Worm (Caenorhabditis elegans): ENCODE measurements around the gene C55C3.3.

C55C3.3 gene

DNA sequence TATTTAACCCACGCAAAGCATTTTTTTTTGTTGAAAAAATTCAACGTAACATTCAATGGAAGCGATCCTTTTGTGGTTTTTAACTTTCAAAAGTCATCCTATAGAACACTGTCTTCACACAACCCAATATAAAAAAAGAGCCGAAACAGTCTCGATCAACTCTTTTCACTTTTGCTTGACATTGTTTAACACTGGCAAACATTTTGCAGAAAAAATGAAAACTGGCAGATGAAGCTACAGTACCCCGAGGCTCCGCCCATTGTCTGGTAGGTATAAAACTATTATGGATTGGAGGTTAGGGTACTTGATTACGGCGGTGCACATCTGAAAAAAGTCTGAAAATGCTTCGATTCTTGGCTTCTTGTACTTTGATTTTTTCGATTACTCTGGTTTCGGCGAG lies 49.6 kb downstream of the C55C3.3 start, which contains the start of gene cpg-18:
Gene cpg-18 (plus strand): TSS at position 301 of the 400 bp plus-strand sequence.
- TF ChIP-seq pha-4 (GFP tag; IDR thresholded peaks at IDR 0.05) (no peak), pha-4 (tag; optimal IDR thresholded peaks at IDR 0.05) (no peak), F44E2.7 (GFP tag; IDR thresholded peaks at IDR 0.05) (no peak), nhr-76 (tag; optimal IDR thresholded peaks at IDR 0.05) (no peak), T20F7.1 (GFP tag; optimal IDR thresholded peaks at IDR 0.05) (no peak), daf-12 (tag; optimal IDR thresholded peaks at IDR 0.05) (no peak), skn-1 (tag; optimal IDR thresholded peaks at IDR 0.05) (no peak), F49E8.2 (tag; optimal IDR thresholded peaks at IDR 0.05; ENCODE audit: borderline replicate concordance) (no peak), Y5F2A.4 (GFP tag; optimal IDR thresholded peaks at IDR 0.05) (no peak), madf-9 (GFP tag; conservative IDR thresholded peaks at IDR 0.05) (no peak), rbr-2 (tag; optimal IDR thresholded peaks at IDR 0.05) (no peak), nhr-10 (tag; optimal IDR thresholded peaks at IDR 0.05) (no peak), ZK337.2 (GFP tag; IDR thresholded peaks at IDR 0.05) (no peak), ceh-82 (tag; optimal IDR thresholded peaks at IDR 0.05) (no peak), zip-2 (tag; optimal IDR thresholded peaks at IDR 0.05) (no peak), arid-1 (GFP tag; conservative IDR thresholded peaks at IDR 0.05) (no peak)
